Worm (Caenorhabditis elegans) whole organism, mixed stage, embryonic: ENCODE data around the gene F56D5.2.

Experiments used
- elt-1 ChIP-seq: sonication (generic microtip); optimal IDR thresholded peaks from 2 replicates; lab custom pipeline; 2017; ENCODE audit warnings: missing genetic modification characterization, mild to moderate bottlenecking, missing compliant biosample characterization, antibody characterized with exemption, moderate library complexity, borderline replicate concordance; ENCODE audit not compliant: insufficient read depth
- lin-13 ChIP-seq: fragments of 150-350 bp; optimal IDR thresholded peaks from 2 replicates; lab custom pipeline; 2014; ENCODE audit warnings: missing biosample characterization, missing genetic modification characterization
- lsy-2 ChIP-seq: fragments of 150-350 bp; optimal IDR thresholded peaks from 2 replicates; lab custom pipeline; 2014; ENCODE audit warnings: missing biosample characterization, missing genetic modification characterization
- mab-5 ChIP-seq: fragments of 150-350 bp; optimal IDR thresholded peaks from 2 replicates; lab custom pipeline; 2014; ENCODE audit warnings: missing biosample characterization, missing genetic modification characterization
- nhr-2 ChIP-seq: fragments of 150-350 bp; optimal IDR thresholded peaks from 2 replicates; lab custom pipeline; 2014; ENCODE audit warnings: missing biosample characterization, missing genetic modification characterization
- zip-8 ChIP-seq: fragments of 150-350 bp; optimal IDR thresholded peaks from 2 replicates; lab custom pipeline; 2014; ENCODE audit warnings: missing biosample characterization, missing genetic modification characterization
- ztf-11 ChIP-seq: fragments of 150-350 bp; optimal IDR thresholded peaks from 2 replicates; lab custom pipeline; 2014; ENCODE audit warnings: missing biosample characterization, missing genetic modification characterization

DNA sequence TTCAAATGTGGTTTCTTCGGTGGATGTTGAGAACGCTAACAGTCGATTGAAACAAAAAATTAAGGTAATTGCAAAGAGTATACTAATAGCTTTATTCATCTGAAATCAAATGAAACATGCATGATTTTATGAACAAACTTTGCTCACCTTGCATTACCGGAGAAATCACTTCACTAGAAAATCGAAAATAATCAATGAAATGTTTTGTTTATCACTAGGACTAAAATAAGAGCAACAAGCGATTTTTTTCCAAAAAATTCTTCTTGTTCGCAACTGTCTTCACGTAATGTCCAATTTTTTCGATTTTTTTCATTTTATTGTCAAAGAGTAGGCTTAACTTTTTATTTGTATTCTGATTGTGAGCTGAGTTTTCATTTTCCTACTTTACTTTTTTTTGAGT lies 24.0 kb upstream of the F56D5.2 start, which contains the start of gene F56D5.9:
- no peak for TF ChIP-seq nhr-2
- no peak for TF ChIP-seq lin-13 (tag; lab: Kevin White, UChicago)
- no peak for TF ChIP-seq ztf-11 (tag; lab: Kevin White, UChicago)
- no peak for TF ChIP-seq lsy-2 (tag; lab: Kevin White, UChicago)
- TF ChIP-seq mab-5 (tag; lab: Kevin White, UChicago): no peak
- no peak for TF ChIP-seq zip-8 (tag; lab: Kevin White, UChicago)
- no peak for TF ChIP-seq elt-1
